Worm (Caenorhabditis elegans) whole organism, L4 larva: Measurements from ENCODE around the gene gsto-1.

Experiments
- F49E8.2 ChIP-seq: sonication (generic microtip); optimal IDR thresholded peaks from 2 replicates; lab custom pipeline; 2016; ENCODE audit warnings: missing compliant biosample characterization, mild to moderate bottlenecking, missing genetic modification characterization, borderline replicate concordance
- R02D3.7 ChIP-seq: fragments of 150-350 bp; sonication (generic microtip); optimal IDR thresholded peaks from 3 replicates; lab custom pipeline; 2014; ENCODE audit warnings: missing biosample characterization, missing genetic modification characterization
- T20F7.1 ChIP-seq: fragments of 200-800 bp; sonication (Bioruptor generic); optimal IDR thresholded peaks from 2 replicates; lab custom pipeline; 2018; ENCODE audit warnings: mild to moderate bottlenecking, missing genetic modification characterization, missing compliant biosample characterization
- Y105C5A.15 ChIP-seq: fragments of 200-800 bp; sonication (Bioruptor generic); IDR thresholded peaks from 2 replicates; pipeline ENCODE4 v1.3.6; 2022; ENCODE audit warnings: missing genetic modification characterization, missing compliant biosample characterization
- Y75B8A.6 ChIP-seq: fragments of 200-800 bp; sonication (Bioruptor generic); IDR thresholded peaks from 2 replicates; pipeline ENCODE4 v1.3.6; 2022; ENCODE audit warnings: missing genetic modification reagents, missing genetic modification characterization, missing compliant biosample characterization
- aha-1 ChIP-seq: fragments of 150-350 bp; peaks from one replicate; lab custom pipeline; 2014; ENCODE audit warnings: missing biosample characterization, missing genetic modification characterization
- arid-1 ChIP-seq: fragments of 200-800 bp; sonication (Bioruptor generic); conservative IDR thresholded peaks from 2 replicates; pipeline ENCODE4 v1.3.6; 2022; ENCODE audit warnings: missing genetic modification reagents, missing genetic modification characterization, missing compliant biosample characterization
- ceh-20 ChIP-seq: fragments of 200-800 bp; sonication (Bioruptor generic); IDR thresholded peaks from 2 replicates; pipeline ENCODE4 v1.3.6; 2022; ENCODE audit warnings: missing genetic modification reagents, missing genetic modification characterization, missing compliant biosample characterization
- ces-1 ChIP-seq: fragments of 150-350 bp; sonication (generic microtip); optimal IDR thresholded peaks from 4 replicates; lab custom pipeline; 2014; ENCODE audit warnings: missing biosample characterization, missing genetic modification reagents, missing genetic modification characterization
- daf-12 ChIP-seq: fragments of 150-350 bp; optimal IDR thresholded peaks from 2 replicates; lab custom pipeline; 2014; ENCODE audit warnings: missing biosample characterization, missing genetic modification reagents, missing genetic modification characterization
- dmd-8 ChIP-seq: fragments of 200-800 bp; sonication (Bioruptor generic); IDR thresholded peaks from 2 replicates; pipeline ENCODE4 v1.3.6; 2022; ENCODE audit warnings: missing genetic modification characterization, missing compliant biosample characterization
- dpl-1 ChIP-seq: fragments of 150-350 bp; optimal IDR thresholded peaks from 2 replicates; lab custom pipeline; 2014; ENCODE audit warnings: missing biosample characterization, missing genetic modification reagents, missing genetic modification characterization
- duxl-1 ChIP-seq: sonication (generic microtip); optimal IDR thresholded peaks from 2 replicates; lab custom pipeline; 2016; ENCODE audit warnings: mild to moderate bottlenecking, missing genetic modification characterization, moderate library complexity, missing compliant biosample characterization; ENCODE audit not compliant: poor library complexity
- dve-1 ChIP-seq: sonication (generic microtip); optimal IDR thresholded peaks from 2 replicates; lab custom pipeline; 2017; ENCODE audit warnings: antibody characterized with exemption, mild to moderate bottlenecking, missing genetic modification characterization, missing compliant biosample characterization; ENCODE audit not compliant: insufficient read depth
- egl-43 ChIP-seq: fragments of 200-800 bp; sonication (Bioruptor generic); IDR thresholded peaks from 2 replicates; pipeline ENCODE4 v1.3.6; 2022; ENCODE audit warnings: missing genetic modification reagents, missing genetic modification characterization, missing compliant biosample characterization
- hlh-11 ChIP-seq: fragments of 200-800 bp; sonication (Bioruptor generic); optimal IDR thresholded peaks from 2 replicates; lab custom pipeline; 2018; ENCODE audit warnings: mild to moderate bottlenecking, missing genetic modification characterization, missing compliant biosample characterization
- hmg-1.1 ChIP-seq: fragments of 200-800 bp; sonication (Bioruptor generic); IDR thresholded peaks from 2 replicates; pipeline ENCODE4 v1.3.6; 2022; ENCODE audit warnings: missing genetic modification reagents, missing genetic modification characterization, missing compliant biosample characterization
- jun-1 ChIP-seq: fragments of 150-350 bp; optimal IDR thresholded peaks from 2 replicates; lab custom pipeline; 2014; ENCODE audit warnings: missing biosample characterization, missing genetic modification reagents, missing genetic modification characterization
- lin-1 ChIP-seq: fragments of 200-800 bp; sonication (Bioruptor generic); IDR thresholded peaks from 2 replicates; pipeline ENCODE4 v1.3.6; 2022; ENCODE audit warnings: missing genetic modification reagents, missing genetic modification characterization, missing compliant biosample characterization
- lin-29 ChIP-seq: fragments of 200-800 bp; sonication (Bioruptor generic); IDR thresholded peaks from 2 replicates; pipeline ENCODE4 v1.3.6; 2022; ENCODE audit warnings: missing genetic modification reagents, missing genetic modification characterization, missing compliant biosample characterization
- lin-38 ChIP-seq: fragments of 200-800 bp; sonication (Bioruptor generic); IDR thresholded peaks from 2 replicates; pipeline ENCODE4 v1.3.6; 2022; ENCODE audit warnings: missing genetic modification reagents, missing genetic modification characterization, missing compliant biosample characterization
- lin-39 ChIP-seq: fragments of 150-350 bp; optimal IDR thresholded peaks from 2 replicates; lab custom pipeline; 2014; ENCODE audit warnings: missing biosample characterization, missing genetic modification reagents, missing genetic modification characterization
- lsy-2 ChIP-seq, 2 experiments: fragments of 150-350 bp in 1 of 2; sonication (generic microtip) in 1 of 2; optimal IDR thresholded peaks; 2 replicates each; lab custom pipeline; 2014 to 2017; ENCODE audit warnings: missing biosample characterization in 2 of 2, missing genetic modification characterization in 2 of 2
- mdl-1 ChIP-seq, 2 experiments: fragments of 150-350 bp in 1 of 2; sonication (generic microtip) in 1 of 2; optimal IDR thresholded peaks; 2 replicates each; lab custom pipeline; 2014 to 2017; ENCODE audit warnings: missing biosample characterization in 2 of 2, missing genetic modification characterization in 2 of 2
- mep-1 ChIP-seq: fragments of 150-350 bp; sonication (generic microtip); optimal IDR thresholded peaks from 3 replicates; lab custom pipeline; 2014; ENCODE audit warnings: missing biosample characterization, missing genetic modification characterization
- mes-2 ChIP-seq: sonication (generic microtip); optimal IDR thresholded peaks from 2 replicates; lab custom pipeline; 2016; ENCODE audit warnings: missing genotype, mild to moderate bottlenecking, missing genetic modification characterization, missing compliant biosample characterization; ENCODE audit not compliant: poor library complexity, severe bottlenecking
- nhr-102 ChIP-seq: sonication (generic microtip); optimal IDR thresholded peaks from 2 replicates; lab custom pipeline; 2016; ENCODE audit warnings: mild to moderate bottlenecking, missing genetic modification characterization, moderate library complexity, missing compliant biosample characterization
- nhr-111 ChIP-seq: fragments of 200-800 bp; sonication (Bioruptor generic); optimal IDR thresholded peaks from 2 replicates; lab custom pipeline; 2018; ENCODE audit warnings: mild to moderate bottlenecking, missing genetic modification characterization, missing compliant biosample characterization
- nhr-25 ChIP-seq: sonication (generic microtip); optimal IDR thresholded peaks from 2 replicates; lab custom pipeline; 2017; ENCODE audit warnings: missing genetic modification characterization, mild to moderate bottlenecking, missing compliant biosample characterization, antibody characterized with exemption, moderate library complexity, borderline replicate concordance; ENCODE audit not compliant: insufficient read depth
- nhr-28 ChIP-seq: fragments of 150-350 bp; optimal IDR thresholded peaks from 2 replicates; lab custom pipeline; 2014; ENCODE audit warnings: missing biosample characterization, missing genetic modification characterization
- nhr-76 ChIP-seq: fragments of 150-350 bp; optimal IDR thresholded peaks from 2 replicates; lab custom pipeline; 2014; ENCODE audit warnings: missing biosample characterization, missing genetic modification characterization
- pha-4 ChIP-seq, 2 experiments: fragments of 150-350 bp in 1 of 2; fragments of 200-800 bp in 1 of 2; sonication (Bioruptor generic) in 1 of 2; IDR thresholded peaks in 1 of 2; optimal IDR thresholded peaks in 1 of 2; 2 replicates each; pipeline versions ENCODE4 v1.3.6 to Lab custom; 2014 to 2022; ENCODE audit warnings: missing genetic modification characterization in 2 of 2, missing genetic modification reagents in 2 of 2, missing biosample characterization in 1 of 2, missing compliant biosample characterization in 1 of 2
- php-3 ChIP-seq: fragments of 200-800 bp; sonication (Bioruptor generic); IDR thresholded peaks from 2 replicates; pipeline ENCODE4 v1.3.6; 2022; ENCODE audit warnings: missing genetic modification reagents, missing genetic modification characterization, missing compliant biosample characterization
- rbr-2 ChIP-seq: sonication (generic microtip); optimal IDR thresholded peaks from 2 replicates; lab custom pipeline; 2016; ENCODE audit warnings: missing genotype, missing genetic modification characterization, missing compliant biosample characterization
- saeg-2 ChIP-seq: fragments of 200-800 bp; sonication (Bioruptor generic); IDR thresholded peaks from 2 replicates; pipeline ENCODE4 v1.3.6; 2022; ENCODE audit warnings: missing genetic modification reagents, missing genetic modification characterization, missing compliant biosample characterization
- set-16 ChIP-seq: fragments of 200-800 bp; sonication (Bioruptor generic); IDR thresholded peaks from 2 replicates; pipeline ENCODE4 v1.3.6; 2022; ENCODE audit warnings: missing genetic modification reagents, missing genetic modification characterization, missing compliant biosample characterization
- skn-1 ChIP-seq: fragments of 150-350 bp; optimal IDR thresholded peaks from 2 replicates; lab custom pipeline; 2014; ENCODE audit warnings: missing biosample characterization, missing genetic modification characterization
- spr-3 ChIP-seq: fragments of 200-800 bp; sonication (Bioruptor generic); optimal IDR thresholded peaks from 2 replicates; lab custom pipeline; 2018; ENCODE audit warnings: mild to moderate bottlenecking, missing genetic modification characterization, missing compliant biosample characterization
- tag-97 ChIP-seq: fragments of 200-800 bp; sonication (Bioruptor generic); IDR thresholded peaks from 2 replicates; pipeline ENCODE4 v1.3.6; 2022; ENCODE audit warnings: missing genetic modification characterization, missing compliant biosample characterization
- tra-1 ChIP-seq: fragments of 200-800 bp; sonication (Bioruptor generic); IDR thresholded peaks from 2 replicates; pipeline ENCODE4 v1.3.6; 2022; ENCODE audit warnings: missing genetic modification reagents, missing genetic modification characterization, missing compliant biosample characterization
- unc-39 ChIP-seq: sonication (generic microtip); optimal IDR thresholded peaks from 2 replicates; lab custom pipeline; 2017; ENCODE audit warnings: missing biosample characterization, missing genetic modification characterization
- unc-62 ChIP-seq, 3 experiments: fragments of 150-350 bp in 1 of 3; sonication (generic microtip); optimal IDR thresholded peaks in 2 of 3; peaks in 1 of 3; 1 replicate in 1 of 3; 2 replicates in 2 of 3; lab custom pipeline; 2014 to 2017; ENCODE audit warnings: missing biosample characterization in 3 of 3, missing genetic modification characterization in 3 of 3, missing genetic modification reagents in 3 of 3, missing genotype in 1 of 3
- vab-7 ChIP-seq: fragments of 200-800 bp; sonication (Bioruptor generic); IDR thresholded peaks from 2 replicates; pipeline ENCODE4 v1.3.6; 2022; ENCODE audit warnings: missing genetic modification reagents, missing genetic modification characterization, missing compliant biosample characterization
- zip-2 ChIP-seq: fragments of 150-350 bp; optimal IDR thresholded peaks from 2 replicates; lab custom pipeline; 2014; ENCODE audit warnings: missing biosample characterization, missing genetic modification characterization
- ztf-11 ChIP-seq: fragments of 150-350 bp; optimal IDR thresholded peaks from 2 replicates; lab custom pipeline; 2014; ENCODE audit warnings: missing biosample characterization, missing genetic modification characterization
- ztf-7 ChIP-seq: fragments of 150-350 bp; optimal IDR thresholded peaks from 2 replicates; lab custom pipeline; 2014; ENCODE audit warnings: missing biosample characterization, missing genetic modification characterization

gsto-1 gene

DNA sequence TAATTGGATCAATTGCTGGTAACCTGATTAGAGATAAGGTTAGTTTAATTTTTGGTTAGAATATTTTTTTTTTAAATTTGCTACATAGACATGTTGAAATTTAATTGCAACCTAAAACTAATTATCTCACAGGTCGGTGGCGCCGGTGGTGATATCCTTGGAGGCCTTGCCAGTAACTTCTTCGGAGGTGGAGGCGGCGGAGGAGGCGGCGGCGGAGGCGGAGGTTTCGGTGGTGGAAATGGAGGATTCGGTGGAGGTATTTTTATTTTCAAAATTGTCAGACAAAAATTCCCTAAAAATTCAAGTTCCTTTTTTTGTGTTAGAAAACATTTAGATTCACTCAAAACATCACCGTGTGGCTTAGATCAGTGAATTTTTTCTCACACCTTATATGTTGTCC is 34.4 kb upstream of the gsto-1 start:
- TF ChIP-seq set-16 (GFP tag; lab: Robert Waterston, UW), result peak; percentile 66
- no peak for TF ChIP-seq aha-1
- TF ChIP-seq lin-1 (GFP tag; lab: Robert Waterston, UW), result no peak

DNA sequence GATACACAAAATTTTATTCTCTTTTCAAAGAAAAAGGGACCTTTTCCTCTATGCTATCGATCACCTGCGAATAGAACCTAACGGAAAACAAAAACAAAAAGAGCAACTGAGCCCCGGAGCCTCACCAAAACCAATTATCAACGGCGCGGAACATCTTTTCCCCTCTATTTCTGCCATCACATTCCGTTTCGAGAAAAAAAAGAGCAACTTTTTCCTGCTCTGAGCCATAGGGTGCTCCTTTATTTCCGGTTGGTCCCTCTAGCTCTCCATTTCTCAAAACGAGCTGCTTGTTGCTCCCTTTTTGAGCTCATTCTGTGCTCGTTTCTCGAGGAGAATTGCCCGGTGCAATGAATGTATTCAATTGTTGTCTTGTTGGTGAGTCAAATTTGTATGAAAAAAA is 32.8 kb upstream of the gsto-1 start, which contains the start of gene clp-1:
TSS of gene clp-1 (plus strand) at position 301 of the 400 bp plus-strand sequence.
- TF ChIP-seq ztf-11, result no peak
- 0 out of 2 replicates have a peak, but pooled peaks have one; percentile 16 for TF ChIP-seq egl-43 (GFP tag; lab: Robert Waterston, UW)
- TF ChIP-seq R02D3.7 (tag; lab: Kevin White, UChicago), result no peak
- no peak for TF ChIP-seq ces-1 (GFP tag; lab: Kevin White, UChicago)
- no peak for TF ChIP-seq ceh-20 (GFP tag; lab: Robert Waterston, UW)

DNA sequence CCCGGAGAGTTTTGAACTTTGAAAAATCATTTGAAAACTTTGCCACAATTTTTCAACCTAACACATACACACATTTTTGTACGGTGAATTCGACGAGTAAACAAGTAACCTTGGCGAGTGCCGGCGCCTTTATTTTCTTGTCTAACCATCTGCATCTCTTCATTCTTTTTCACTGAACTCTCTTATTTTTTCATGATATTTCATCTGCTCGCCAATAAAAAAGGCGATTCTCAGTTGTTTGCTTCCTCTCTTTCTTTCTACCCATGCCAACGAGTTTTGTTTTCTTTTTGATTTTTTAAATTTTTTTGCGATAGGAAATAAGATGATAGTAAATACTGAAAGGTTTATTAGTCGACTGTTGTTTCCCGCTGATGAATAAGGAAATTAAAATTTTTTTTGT is 31.9 kb upstream of the gsto-1 start:
- TF ChIP-seq dmd-8 (GFP tag; lab: Robert Waterston, UW) (no peak), jun-1 (tag; lab: Kevin White, UChicago) (peak; percentile 6), nhr-102 (tag; lab: Kevin White, UChicago) (no peak), dve-1 (tag; lab: Kevin White, UChicago) (peak; percentile 62), zip-2 (tag; lab: Kevin White, UChicago) (no peak), daf-12 (tag; lab: Kevin White, UChicago) (no peak), lin-29 (GFP tag; lab: Robert Waterston, UW) (no peak), tra-1 (GFP tag; lab: Robert Waterston, UW) (no peak), tag-97 (GFP tag; lab: Robert Waterston, UW) (no peak), unc-62 (GFP tag; optimal IDR thresholded peaks at IDR 0.05 in 1 of 2; lab: Kevin White, UChicago) (no peak), unc-62 (tag; optimal IDR thresholded peaks at IDR 0.05; lab: Kevin White, UChicago) (no peak), skn-1 (tag; lab: Kevin White, UChicago) (no peak), vab-7 (GFP tag; lab: Robert Waterston, UW) (no peak), duxl-1 (tag; lab: Kevin White, UChicago) (no peak), php-3 (GFP tag; lab: Robert Waterston, UW) (peak; percentile 51; the same call in 1 of the 2 replicates), mes-2 (tag; lab: Kevin White, UChicago) (peak; percentile 26), lin-39 (tag; lab: Kevin White, UChicago) (no peak), nhr-28 (tag; lab: Kevin White, UChicago) (peak; percentile 44), mdl-1 (tag; optimal IDR thresholded peaks at IDR 0.05; lab: Kevin White, UChicago) (peak in 1 of 2 experiments; percentile 23), ztf-7 (tag; lab: Kevin White, UChicago) (peak; percentile 16), egl-43 (GFP tag; lab: Robert Waterston, UW) (no peak), dpl-1 (GFP tag; lab: Kevin White, UChicago) (peak; percentile 11), nhr-111 (GFP tag; lab: Kevin White, UChicago) (no peak), spr-3 (GFP tag; lab: Kevin White, UChicago) (no peak), T20F7.1 (GFP tag; lab: Kevin White, UChicago) (no peak), nhr-76 (tag; lab: Kevin White, UChicago) (no peak), lin-38 (GFP tag; lab: Robert Waterston, UW) (no peak), nhr-25 (tag; lab: Kevin White, UChicago) (no peak), arid-1 (GFP tag; lab: Robert Waterston, UW) (no peak), F49E8.2 (no peak), hmg-1.1 (peak; percentile 54), pha-4 (GFP tag; IDR thresholded peaks at IDR 0.05; lab: Robert Waterston, UW) (no peak), pha-4 (tag; optimal IDR thresholded peaks at IDR 0.05; lab: Kevin White, UChicago) (peak; percentile 64), ceh-20 (GFP tag; lab: Robert Waterston, UW) (no peak), hlh-11 (tag; lab: Kevin White, UChicago) (peak; percentile 75), rbr-2 (no peak), mep-1 (tag; lab: Kevin White, UChicago) (peak; percentile 46), saeg-2 (no peak), Y105C5A.15 (GFP tag; lab: Robert Waterston, UW) (no peak), lsy-2 (tag; optimal IDR thresholded peaks at IDR 0.05; lab: Kevin White, UChicago) (peak in 1 of 2 experiments; percentile 44), unc-39 (tag; lab: Kevin White, UChicago) (no peak), Y75B8A.6 (GFP tag; lab: Robert Waterston, UW) (no peak)
